Worm (Caenorhabditis elegans): Measurements from ENCODE around the gene ram-5.

The ram-5 gene

ce11 chrX:14560297-14560680, 10.3 kb downstream of the ram-5 start (continued):
- TF ChIP-seq mdl-1 (tag; optimal IDR thresholded peaks at IDR 0.05) (peak; percentile 89), elt-1 (tag; optimal IDR thresholded peaks at IDR 0.05) (peak; percentile 54), nhr-12 (tag; optimal IDR thresholded peaks at IDR 0.05) (no peak), zag-1 (tag; optimal IDR thresholded peaks at IDR 0.05) (peak; percentile 59), ztf-11 (tag; optimal IDR thresholded peaks at IDR 0.05) (no peak), eor-1 (tag; optimal IDR thresholded peaks at IDR 0.05) (no peak), ZK546.5 (tag; optimal IDR thresholded peaks at IDR 0.05) (no peak)

DNA sequence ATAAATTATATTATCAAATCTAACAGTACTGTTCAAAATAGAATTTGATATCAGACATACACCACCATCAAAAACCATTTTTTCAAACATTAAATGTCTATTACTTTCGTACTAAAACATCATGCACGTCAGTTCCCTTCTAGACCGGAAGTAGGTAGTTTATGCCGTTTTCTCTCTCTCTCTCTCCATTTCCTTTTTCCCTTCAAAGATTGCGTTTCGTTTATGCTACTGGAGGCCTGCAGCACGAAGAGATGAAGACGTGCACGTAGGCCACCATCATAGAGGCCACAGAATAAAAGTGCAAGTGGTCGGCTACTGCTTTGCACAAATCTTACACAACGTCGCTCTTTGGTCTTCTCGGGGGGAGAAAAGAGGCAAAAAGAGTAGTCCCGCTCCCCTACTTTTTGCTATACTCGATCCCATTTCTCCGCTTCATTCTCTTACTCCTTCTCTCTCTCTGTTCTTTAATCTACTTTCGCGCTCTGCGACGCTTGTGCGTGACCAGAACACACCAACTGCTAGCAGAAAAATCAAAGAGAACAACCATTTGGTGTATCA, 11.5 kb downstream of the ram-5 start:
- peak; percentile 48 for TF ChIP-seq ceh-82 (tag; optimal IDR thresholded peaks at IDR 0.05)
- no peak for TF ChIP-seq unc-39 (tag; optimal IDR thresholded peaks at IDR 0.05)
- peak; percentile 73 for TF ChIP-seq fkh-10 (GFP tag; optimal IDR thresholded peaks at IDR 0.05)
- TF ChIP-seq ceh-28 (tag; optimal IDR thresholded peaks at IDR 0.05) = peak; percentile 39
- TF ChIP-seq elt-1 (tag; optimal IDR thresholded peaks at IDR 0.05) = peak; percentile 36
- peak; percentile 33 for TF ChIP-seq unc-62 (GFP tag; optimal IDR thresholded peaks at IDR 0.05)
- peak; percentile 74 for TF ChIP-seq nhr-25 (tag; optimal IDR thresholded peaks at IDR 0.05)
- peak; percentile 52 for TF ChIP-seq nhr-43 (tag; optimal IDR thresholded peaks at IDR 0.05; ENCODE audit: poor library complexity, severe bottlenecking)
- peak; percentile 61 for TF ChIP-seq daf-12 (tag; optimal IDR thresholded peaks at IDR 0.05)
- TF ChIP-seq ztf-4 (tag; optimal IDR thresholded peaks at IDR 0.05) = no peak
- no peak for TF ChIP-seq skn-1 (tag; optimal IDR thresholded peaks at IDR 0.05)
- no peak for TF ChIP-seq ztf-11 (tag; optimal IDR thresholded peaks at IDR 0.05)
- TF ChIP-seq ama-1 (optimal IDR thresholded peaks at IDR 0.05) = no peak
- peak; percentile 4 for TF ChIP-seq lin-15B (tag; optimal IDR thresholded peaks at IDR 0.05)
- TF ChIP-seq lsy-12 (tag; optimal IDR thresholded peaks at IDR 0.05) = no peak
- no peak for TF ChIP-seq ZK546.5 (tag; optimal IDR thresholded peaks at IDR 0.05)
- TF ChIP-seq tbx-2 (tag; optimal IDR thresholded peaks at IDR 0.05) = peak; percentile 70
- TF ChIP-seq ceh-9 (tag; optimal IDR thresholded peaks at IDR 0.05) = peak; percentile 8
- TF ChIP-seq nhr-28 (tag; optimal IDR thresholded peaks at IDR 0.05) = no peak
- no peak for TF ChIP-seq snpc-4 (tag; optimal IDR thresholded peaks at IDR 0.05)
- no peak for TF ChIP-seq nhr-77 (tag; optimal IDR thresholded peaks at IDR 0.05)
- peak; percentile 89 for TF ChIP-seq lin-39 (tag; optimal IDR thresholded peaks at IDR 0.05)
- peak; percentile 17 for TF ChIP-seq hmg-11 (tag; optimal IDR thresholded peaks at IDR 0.05)
- no peak for TF ChIP-seq nhr-237 (tag; optimal IDR thresholded peaks at IDR 0.05)
- TF ChIP-seq nhr-12 (tag; optimal IDR thresholded peaks at IDR 0.05) = no peak
- TF ChIP-seq egl-5 (tag; optimal IDR thresholded peaks at IDR 0.05) = peak; percentile 22
- peak in 1 of 3 experiments; percentile 59 for TF ChIP-seq elt-3 (tag; optimal IDR thresholded peaks at IDR 0.05)
- peak; percentile 32 for TF ChIP-seq R02D3.7 (tag; optimal IDR thresholded peaks at IDR 0.05)
- no peak for TF ChIP-seq zag-1 (tag; optimal IDR thresholded peaks at IDR 0.05)
- no peak for TF ChIP-seq nhr-67 (tag; optimal IDR thresholded peaks at IDR 0.05)
- TF ChIP-seq elt-2 (tag; optimal IDR thresholded peaks at IDR 0.05) = peak; percentile 22
- peak; percentile 31 for TF ChIP-seq nhr-23 (tag; optimal IDR thresholded peaks at IDR 0.05)
- TF ChIP-seq mdl-1 (tag; optimal IDR thresholded peaks at IDR 0.05) = peak; percentile 63
- peak; percentile 33 for TF ChIP-seq jun-1 (tag; optimal IDR thresholded peaks at IDR 0.05)
- no peak for TF ChIP-seq pqm-1 (tag; optimal IDR thresholded peaks at IDR 0.05)
- TF ChIP-seq fkh-2 (tag; optimal IDR thresholded peaks at IDR 0.05) = no peak
- no peak for TF ChIP-seq aly-2 (tag; optimal IDR thresholded peaks at IDR 0.05)
- TF ChIP-seq nhr-11 (tag; optimal IDR thresholded peaks at IDR 0.05) = peak; percentile 61
- peak; percentile 48 for TF ChIP-seq sea-2 (GFP tag; optimal IDR thresholded peaks at IDR 0.05)
- TF ChIP-seq fos-1 (tag; optimal IDR thresholded peaks at IDR 0.05) = peak; percentile 15
- peak; percentile 12 for TF ChIP-seq egl-27 (tag; optimal IDR thresholded peaks at IDR 0.05)
- peak; percentile 70 for TF ChIP-seq pha-4 (tag; optimal IDR thresholded peaks at IDR 0.05)
- no peak for TF ChIP-seq nhr-76 (tag; optimal IDR thresholded peaks at IDR 0.05)
- no peak for TF ChIP-seq ceh-16 (tag; optimal IDR thresholded peaks at IDR 0.05)
- TF ChIP-seq nfya-1 (tag; optimal IDR thresholded peaks at IDR 0.05; ENCODE audit: insufficient read depth) = peak; percentile 65
- no peak for TF ChIP-seq mml-1 (tag; optimal IDR thresholded peaks at IDR 0.05)
- TF ChIP-seq eor-1 (tag; optimal IDR thresholded peaks at IDR 0.05) = no peak
